Fruit fly (Drosophila melanogaster) whole organism, embryonic: ENCODE results near the gene CG43249.

Source experiments
- ATbp ChIP-seq: fragments of 200-800 bp; sonication (Bioruptor generic); optimal IDR thresholded peaks from 2 replicates; lab custom pipeline; 2017; ENCODE audit warnings: missing biosample characterization, mild to moderate bottlenecking, missing genetic modification characterization, missing genetic modification reagents
- Adf1 ChIP-seq: fragments of 200-800 bp; sonication (Bioruptor generic); IDR thresholded peaks from 2 replicates; pipeline ENCODE4 v1.3.6; 2022; ENCODE audit warnings: missing biosample characterization, missing genetic modification characterization
- Bdp1 ChIP-seq: fragments of 200-800 bp; sonication (Bioruptor generic); optimal IDR thresholded peaks from 3 replicates; lab custom pipeline; 2016; ENCODE audit warnings: missing biosample characterization, missing genetic modification characterization
- CG10654 ChIP-seq: fragments of 200-800 bp; sonication (Bioruptor generic); optimal IDR thresholded peaks from 2 replicates; lab custom pipeline; 2016; ENCODE audit warnings: missing biosample characterization, missing genetic modification characterization
- CG11723 ChIP-seq: fragments of 200-800 bp; sonication (Bioruptor generic); optimal IDR thresholded peaks from 2 replicates; lab custom pipeline; 2017; ENCODE audit warnings: missing biosample characterization, mild to moderate bottlenecking, missing genetic modification characterization
- CG12219 ChIP-seq: fragments of 200-800 bp; sonication (Bioruptor generic); optimal IDR thresholded peaks from 3 replicates; lab custom pipeline; 2018; ENCODE audit warnings: missing biosample characterization, mild to moderate bottlenecking, missing genetic modification characterization
- CG12659 ChIP-seq: fragments of 200-800 bp; sonication (Bioruptor generic); optimal IDR thresholded peaks from 3 replicates; lab custom pipeline; 2017; ENCODE audit warnings: mild to moderate bottlenecking, missing biosample characterization, missing genetic modification reagents, missing genetic modification characterization
- CG14441 ChIP-seq: fragments of 200-800 bp; sonication (Bioruptor generic); IDR thresholded peaks from 2 replicates; pipeline ENCODE4 v1.3.6; 2022; ENCODE audit warnings: missing biosample characterization, missing genetic modification characterization
- CG14710 ChIP-seq: fragments of 200-800 bp; sonication (Bioruptor generic); optimal IDR thresholded peaks from 3 replicates; lab custom pipeline; 2019; ENCODE audit warnings: missing biosample characterization, mild to moderate bottlenecking, missing genetic modification characterization, moderate library complexity
- CG1529 ChIP-seq: fragments of 200-800 bp; sonication (Bioruptor generic); optimal IDR thresholded peaks from 3 replicates; lab custom pipeline; 2018; ENCODE audit warnings: missing biosample characterization, missing genetic modification characterization
- CG1647 ChIP-seq: fragments of 200-800 bp; sonication (Bioruptor generic); optimal IDR thresholded peaks from 3 replicates; lab custom pipeline; 2016; ENCODE audit warnings: missing biosample characterization, missing genetic modification characterization
- CG16815 ChIP-seq: fragments of 200-800 bp; sonication (Bioruptor generic); optimal IDR thresholded peaks from 3 replicates; lab custom pipeline; 2017; ENCODE audit warnings: missing biosample characterization, mild to moderate bottlenecking, missing genetic modification characterization
- CG18599 ChIP-seq: fragments of 200-800 bp; sonication (Bioruptor generic); optimal IDR thresholded peaks from 3 replicates; lab custom pipeline; 2017; ENCODE audit warnings: missing biosample characterization, missing genetic modification characterization, mild to moderate bottlenecking, moderate library complexity, missing genetic modification reagents
- CG4282 ChIP-seq: fragments of 200-800 bp; sonication (Bioruptor generic); optimal IDR thresholded peaks from 2 replicates; lab custom pipeline; 2016; ENCODE audit warnings: missing biosample characterization, missing genetic modification characterization
- CG6272 ChIP-seq: fragments of 200-800 bp; sonication (Bioruptor generic); IDR thresholded peaks from 2 replicates; pipeline ENCODE4 v1.3.6; 2022; ENCODE audit warnings: missing biosample characterization, missing genetic modification characterization
- CG6683 ChIP-seq: fragments of 200-800 bp; sonication (Bioruptor generic); optimal IDR thresholded peaks from 2 replicates; lab custom pipeline; 2017; ENCODE audit warnings: missing biosample characterization, mild to moderate bottlenecking, missing genetic modification characterization, missing genetic modification reagents
- CG7839 ChIP-seq: fragments of 200-800 bp; sonication (Bioruptor generic); optimal IDR thresholded peaks from 3 replicates; lab custom pipeline; 2018; ENCODE audit warnings: missing biosample characterization, mild to moderate bottlenecking, missing genetic modification characterization, moderate library complexity
- CG8359 ChIP-seq: fragments of 200-800 bp; sonication (Bioruptor generic); optimal IDR thresholded peaks from 2 replicates; lab custom pipeline; 2017; ENCODE audit warnings: missing biosample characterization, mild to moderate bottlenecking, missing genetic modification characterization, borderline replicate concordance
- CG9876 ChIP-seq: fragments of 200-800 bp; sonication (Bioruptor generic); optimal IDR thresholded peaks from 2 replicates; lab custom pipeline; 2016; ENCODE audit warnings: missing biosample characterization, missing genetic modification characterization
- Camta ChIP-seq: fragments of 200-800 bp; sonication (Bioruptor generic); optimal IDR thresholded peaks from 2 replicates; lab custom pipeline; 2016; ENCODE audit warnings: missing biosample characterization, missing genetic modification characterization
- Chrac-16 ChIP-seq: fragments of 200-800 bp; sonication (Bioruptor generic); optimal IDR thresholded peaks from 3 replicates; lab custom pipeline; 2016; ENCODE audit warnings: missing biosample characterization, missing genetic modification characterization
- HLH3B ChIP-seq: fragments of 200-800 bp; sonication (Bioruptor generic); IDR thresholded peaks from 2 replicates; pipeline ENCODE4 v1.3.6; 2022; ENCODE audit warnings: missing biosample characterization, missing genetic modification characterization
- HLH4C ChIP-seq: fragments of 200-800 bp; sonication (Bioruptor generic); IDR thresholded peaks from 3 replicates; pipeline ENCODE4 v1.3.6; 2022; ENCODE audit warnings: missing biosample characterization, missing genetic modification characterization; ENCODE audit not compliant: partially characterized antibody
- NC2α ChIP-seq: fragments of 200-800 bp; sonication (Bioruptor generic); optimal IDR thresholded peaks from 2 replicates; lab custom pipeline; 2016; ENCODE audit warnings: missing biosample characterization, missing genetic modification characterization
- Pdp1 ChIP-seq, 2 experiments: fragments of 200-800 bp; sonication (Bioruptor generic); optimal IDR thresholded peaks; 3 replicates each; lab custom pipeline; 2016; ENCODE audit warnings: missing biosample characterization in 2 of 2, missing genetic modification characterization in 2 of 2, mild to moderate bottlenecking in 1 of 2, moderate library complexity in 1 of 2
- Rx ChIP-seq: fragments of 200-800 bp; sonication (Bioruptor generic); IDR thresholded peaks from 2 replicates; pipeline ENCODE4 v1.3.6; 2022; ENCODE audit warnings: missing biosample characterization, missing genetic modification characterization
- Trl ChIP-seq, 3 experiments: fragments of >200 bp in 2 of 3; fragments of 200-800 bp in 1 of 3; sonication (Bioruptor generic) in 1 of 3; optimal IDR thresholded peaks; 2 replicates in 1 of 3; 3 replicates in 2 of 3; lab custom pipeline; 2016 to 2017; ENCODE audit warnings: missing biosample characterization in 1 of 3, missing genetic modification characterization in 1 of 3
- Xrp1 ChIP-seq: fragments of 200-800 bp; sonication (Bioruptor generic); IDR thresholded peaks from 2 replicates; pipeline ENCODE4 v1.3.6; 2022; ENCODE audit warnings: missing biosample characterization, missing genetic modification characterization
- YL-1 ChIP-seq: fragments of 200-800 bp; sonication (Bioruptor generic); optimal IDR thresholded peaks from 3 replicates; lab custom pipeline; 2017; ENCODE audit warnings: missing biosample characterization, mild to moderate bottlenecking, missing genetic modification characterization
- al ChIP-seq: fragments of 200-800 bp; sonication (Bioruptor generic); IDR thresholded peaks from 2 replicates; pipeline ENCODE4 v1.3.6; 2022; ENCODE audit warnings: missing biosample characterization, missing genetic modification characterization
- ara ChIP-seq: fragments of 200-800 bp; sonication (Bioruptor generic); IDR thresholded peaks from 2 replicates; pipeline ENCODE4 v1.3.6; 2022; ENCODE audit warnings: missing biosample characterization, missing genetic modification characterization
- chinmo ChIP-seq: fragments of 200-800 bp; sonication (Bioruptor generic); IDR thresholded peaks from 4 replicates; pipeline ENCODE4 v1.3.6; 2022; ENCODE audit warnings: missing biosample characterization, missing genetic modification characterization; ENCODE audit not compliant: partially characterized antibody
- danr ChIP-seq: fragments of 200-800 bp; sonication (Bioruptor generic); IDR thresholded peaks from 2 replicates; pipeline ENCODE4 v1.3.6; 2022; ENCODE audit warnings: missing biosample characterization, missing genetic modification characterization
- dpn ChIP-seq, 2 experiments: fragments of 200-800 bp; sonication (Bioruptor generic); optimal IDR thresholded peaks; 3 replicates each; lab custom pipeline; 2016; ENCODE audit warnings: missing biosample characterization in 2 of 2, missing genetic modification characterization in 2 of 2
- eyg ChIP-seq: fragments of 200-800 bp; sonication (Bioruptor generic); optimal IDR thresholded peaks from 3 replicates; lab custom pipeline; 2016; ENCODE audit warnings: missing biosample characterization, missing genetic modification characterization
- fd64A ChIP-seq: fragments of 200-800 bp; sonication (Bioruptor generic); optimal IDR thresholded peaks from 3 replicates; lab custom pipeline; 2018; ENCODE audit warnings: missing biosample characterization, mild to moderate bottlenecking, missing genetic modification characterization
- fd96Cb ChIP-seq: fragments of 200-800 bp; sonication (Bioruptor generic); optimal IDR thresholded peaks from 2 replicates; lab custom pipeline; 2018; ENCODE audit warnings: missing biosample characterization, mild to moderate bottlenecking, missing genetic modification characterization, moderate library complexity
- fru ChIP-seq: fragments of >200 bp; optimal IDR thresholded peaks from 2 replicates; lab custom pipeline; 2017
- grau ChIP-seq: fragments of 200-800 bp; optimal IDR thresholded peaks from 3 replicates; lab custom pipeline; 2019; ENCODE audit warnings: missing biosample characterization, mild to moderate bottlenecking, missing genetic modification characterization, moderate library complexity
- hbn ChIP-seq: fragments of 200-800 bp; sonication (Bioruptor generic); IDR thresholded peaks from 2 replicates; pipeline ENCODE4 v1.3.6; 2022; ENCODE audit warnings: missing biosample characterization, missing genetic modification characterization; ENCODE audit not compliant: partially characterized antibody
- inv ChIP-seq: fragments of 200-800 bp; sonication (Bioruptor generic); IDR thresholded peaks from 2 replicates; pipeline ENCODE4 v1.3.6; 2022; ENCODE audit warnings: missing biosample characterization, missing genetic modification characterization; ENCODE audit not compliant: partially characterized antibody
- lmd ChIP-seq: fragments of 200-800 bp; sonication (Bioruptor generic); IDR thresholded peaks from 2 replicates; pipeline ENCODE4 v1.3.6; 2022; ENCODE audit warnings: missing biosample characterization, missing genetic modification characterization
- mld ChIP-seq: fragments of 200-800 bp; sonication (Bioruptor generic); IDR thresholded peaks from 3 replicates; pipeline ENCODE4 v1.3.6; 2022; ENCODE audit warnings: missing biosample characterization, missing genetic modification characterization; ENCODE audit not compliant: partially characterized antibody
- odd ChIP-seq: fragments of 200-800 bp; sonication (Bioruptor generic); optimal IDR thresholded peaks from 2 replicates; lab custom pipeline; 2017; ENCODE audit warnings: missing biosample characterization, mild to moderate bottlenecking, missing genetic modification characterization
- phol ChIP-seq: fragments of 200-800 bp; sonication (Bioruptor generic); optimal IDR thresholded peaks from 3 replicates; lab custom pipeline; 2018; ENCODE audit warnings: missing biosample characterization, mild to moderate bottlenecking, missing genetic modification characterization, moderate library complexity
- so ChIP-seq: fragments of 200-800 bp; sonication (Bioruptor generic); IDR thresholded peaks from 3 replicates; pipeline ENCODE4 v1.3.6; 2022; ENCODE audit warnings: missing biosample characterization, missing genetic modification characterization
- tll ChIP-seq, 2 experiments: fragments of 200-800 bp in 1 of 2; fragments of >200 bp in 1 of 2; sonication (Bioruptor generic) in 1 of 2; optimal IDR thresholded peaks; 2 replicates each; lab custom pipeline; 2017 to 2019; ENCODE audit warnings: missing biosample characterization in 2 of 2, missing genetic modification characterization in 2 of 2, mild to moderate bottlenecking in 1 of 2, moderate library complexity in 1 of 2
- vvl ChIP-seq: fragments of 200-800 bp; sonication (Bioruptor generic); IDR thresholded peaks from 2 replicates; pipeline ENCODE4 v1.3.6; 2022; ENCODE audit warnings: missing biosample characterization, missing genetic modification characterization
- zen2 ChIP-seq: fragments of 200-800 bp; sonication (Bioruptor generic); IDR thresholded peaks from 3 replicates; pipeline ENCODE4 v1.3.6; 2022; ENCODE audit warnings: missing biosample characterization, missing genetic modification characterization; ENCODE audit not compliant: partially characterized antibody

The CG43249 gene

DNA sequence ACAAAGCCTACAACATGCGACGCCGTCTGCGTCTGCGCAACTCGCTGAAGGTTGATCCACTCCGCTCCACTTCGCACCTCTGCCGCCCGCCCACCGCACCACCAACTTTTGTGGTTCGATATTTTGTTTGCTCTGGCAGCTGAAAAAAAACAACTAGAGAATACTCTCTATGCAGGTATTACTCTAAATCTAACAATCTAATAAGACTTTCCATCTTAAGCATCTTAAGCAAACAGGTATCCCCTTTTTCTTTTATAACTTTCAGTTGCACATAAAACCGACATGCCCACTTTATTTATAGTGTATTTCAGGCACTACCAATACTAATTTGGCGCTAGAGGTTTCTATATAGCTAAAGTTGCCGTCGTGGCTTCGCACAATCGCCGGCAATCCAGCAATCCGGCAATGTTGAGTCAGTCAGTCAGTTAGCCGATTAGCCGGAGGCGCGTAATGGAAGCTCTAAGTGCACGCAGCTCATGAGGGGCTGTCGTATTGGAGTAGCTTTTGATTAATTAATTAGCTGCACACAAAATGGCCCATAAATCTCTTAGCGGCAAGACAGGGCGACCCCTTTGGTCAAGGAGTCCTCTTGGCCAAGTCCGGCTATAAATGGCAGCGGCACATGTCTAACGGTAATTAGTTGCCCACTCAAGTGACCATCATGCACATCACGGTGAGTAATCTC, 24.3 kb downstream of the CG43249 start, which contains the start of gene CG13058 (continued):
- TF ChIP-seq dpn (GFP tag; optimal IDR thresholded peaks at IDR 0.05; lab: Kevin White, UChicago) (peak in 1 of 2 experiments; percentile 48), NC2α (GFP tag; lab: Kevin White, UChicago) (no peak), CG10654 (GFP tag; lab: Kevin White, UChicago) (no peak), lmd (GFP tag; lab: Robert Waterston, UW) (peak; percentile 67), CG18599 (GFP tag; lab: Kevin White, UChicago) (peak; percentile 78), vvl (GFP tag; lab: Robert Waterston, UW) (no peak), CG7839 (peak; percentile 71), CG8359 (GFP tag; lab: Kevin White, UChicago) (no peak), CG14441 (GFP tag; lab: Robert Waterston, UW) (0 out of 2 replicates have a peak, but pooled peaks have one; percentile 41), CG1529 (GFP tag; lab: Kevin White, UChicago) (no peak), danr (GFP tag; lab: Robert Waterston, UW) (no peak), chinmo (no peak), fd96Cb (tag; lab: Kevin White, UChicago) (peak; percentile 60), YL-1 (GFP tag; lab: Kevin White, UChicago) (no peak), ara (GFP tag; lab: Robert Waterston, UW) (no peak), Rx (no peak), Camta (no peak), CG1647 (GFP tag; lab: Kevin White, UChicago) (peak; percentile 44), zen2 (no peak), ATbp (GFP tag; lab: Kevin White, UChicago) (no peak), Adf1 (GFP tag; lab: Robert Waterston, UW) (peak; percentile 46), CG16815 (peak; percentile 17), Xrp1 (GFP tag; lab: Robert Waterston, UW) (no peak; the same call in 1 of the 2 replicates), CG14710 (no peak), CG12219 (GFP tag; lab: Kevin White, UChicago) (peak; percentile 74), CG6272 (GFP tag; lab: Robert Waterston, UW) (no peak), fru (lab: Kevin White, UChicago) (no peak), fd64A (GFP tag; lab: Kevin White, UChicago) (no peak), HLH3B (GFP tag; lab: Robert Waterston, UW) (peak; percentile 78), CG11723 (GFP tag; lab: Kevin White, UChicago) (peak; percentile 24), so (GFP tag; lab: Robert Waterston, UW) (peak; percentile 89), al (0 out of 2 replicates have a peak, but pooled peaks have one; percentile 23), inv (no peak), grau (tag; lab: Kevin White, UChicago) (peak; percentile 79), HLH4C (GFP tag; lab: Robert Waterston, UW) (no peak), Chrac-16 (GFP tag; lab: Kevin White, UChicago) (peak; percentile 40), tll (GFP tag; optimal IDR thresholded peaks at IDR 0.05; lab: Kevin White, UChicago) (no peak), CG6683 (no peak), phol (tag; lab: Kevin White, UChicago) (no peak), Trl (optimal IDR thresholded peaks at IDR 0.05; lab: Kevin White, UChicago) (no peak), Trl (GFP tag; optimal IDR thresholded peaks at IDR 0.05; lab: Kevin White, UChicago) (no peak), odd (peak; percentile 64), eyg (no peak), CG4282 (GFP tag; lab: Kevin White, UChicago) (no peak), hbn (GFP tag; lab: Robert Waterston, UW) (no peak), CG12659 (GFP tag; lab: Kevin White, UChicago) (peak; percentile 70), Pdp1 (GFP tag; optimal IDR thresholded peaks at IDR 0.05; lab: Kevin White, UChicago) (no peak), mld (GFP tag; lab: Robert Waterston, UW) (no peak), CG9876 (GFP tag; lab: Kevin White, UChicago) (no peak), Bdp1 (peak; percentile 10)
